Fruit fly (Drosophila melanogaster) whole organism, prepupa: Measurements from ENCODE around the gene Acp63F.

Source experiments
- Blimp-1 ChIP-seq: fragments of 200-800 bp; sonication (Bioruptor generic); optimal IDR thresholded peaks from 3 replicates; lab custom pipeline; 2017; ENCODE audit warnings: missing biosample characterization, missing genetic modification characterization, mild to moderate bottlenecking, moderate library complexity, missing genetic modification reagents
- CG10631 ChIP-seq: fragments of 200-800 bp; sonication (Bioruptor generic); optimal IDR thresholded peaks from 2 replicates; lab custom pipeline; 2016; ENCODE audit warnings: missing biosample characterization, missing genetic modification characterization
- CG10669 ChIP-seq: fragments of 200-800 bp; sonication (Bioruptor generic); optimal IDR thresholded peaks from 3 replicates; lab custom pipeline; 2018; ENCODE audit warnings: missing biosample characterization, mild to moderate bottlenecking, missing genetic modification characterization, moderate library complexity
- CG11762 ChIP-seq: fragments of 200-800 bp; sonication (Bioruptor generic); optimal IDR thresholded peaks from 3 replicates; lab custom pipeline; 2016; ENCODE audit warnings: missing biosample characterization, missing genetic modification characterization; ENCODE audit not compliant: insufficient read depth
- CG11902 ChIP-seq: fragments of 200-800 bp; sonication (Bioruptor generic); optimal IDR thresholded peaks from 3 replicates; lab custom pipeline; 2016; ENCODE audit warnings: missing biosample characterization, missing genetic modification characterization
- CG1621 ChIP-seq: fragments of 200-800 bp; sonication (Bioruptor generic); optimal IDR thresholded peaks from 3 replicates; lab custom pipeline; 2018; ENCODE audit warnings: missing biosample characterization, mild to moderate bottlenecking, missing genetic modification characterization
- CG16779 ChIP-seq: fragments of 200-800 bp; sonication (Bioruptor generic); optimal IDR thresholded peaks from 3 replicates; lab custom pipeline; 2017; ENCODE audit warnings: missing biosample characterization, mild to moderate bottlenecking, missing genetic modification characterization
- CG3032 ChIP-seq: fragments of 200-800 bp; optimal IDR thresholded peaks from 2 replicates; lab custom pipeline; 2019; ENCODE audit warnings: missing biosample characterization, mild to moderate bottlenecking, missing genetic modification characterization, moderate library complexity
- CG31627 ChIP-seq: fragments of 200-800 bp; sonication (Bioruptor generic); optimal IDR thresholded peaks from 3 replicates; lab custom pipeline; 2016; ENCODE audit warnings: missing biosample characterization, missing genetic modification characterization
- CG32006 ChIP-seq: fragments of 200-800 bp; sonication (Bioruptor generic); optimal IDR thresholded peaks from 3 replicates; lab custom pipeline; 2017; ENCODE audit warnings: missing biosample characterization, mild to moderate bottlenecking, missing genetic modification characterization
- CG34406 ChIP-seq: fragments of 200-800 bp; sonication (Bioruptor generic); optimal IDR thresholded peaks from 3 replicates; lab custom pipeline; 2016; ENCODE audit warnings: missing biosample characterization, missing genetic modification characterization
- CG3919 ChIP-seq: fragments of 200-800 bp; sonication (Bioruptor generic); optimal IDR thresholded peaks from 3 replicates; lab custom pipeline; 2016; ENCODE audit warnings: missing biosample characterization, missing genetic modification characterization
- CG4318 ChIP-seq: fragments of 200-800 bp; sonication (Bioruptor generic); optimal IDR thresholded peaks from 3 replicates; lab custom pipeline; 2017; ENCODE audit warnings: missing biosample characterization, mild to moderate bottlenecking, missing genetic modification characterization
- CG6163 ChIP-seq: fragments of 200-800 bp; sonication (Bioruptor generic); IDR thresholded peaks from 3 replicates; pipeline ENCODE4 v1.3.6; 2022; ENCODE audit warnings: missing biosample characterization, missing genetic modification characterization
- CG6276 ChIP-seq: fragments of 200-800 bp; sonication (Bioruptor generic); optimal IDR thresholded peaks from 2 replicates; lab custom pipeline; 2017; ENCODE audit warnings: missing biosample characterization, mild to moderate bottlenecking, missing genetic modification characterization
- CG6854 ChIP-seq: fragments of 200-800 bp; sonication (Bioruptor generic); optimal IDR thresholded peaks from 2 replicates; lab custom pipeline; 2017; ENCODE audit warnings: missing biosample characterization, mild to moderate bottlenecking, missing genetic modification characterization
- CG7368 ChIP-seq: fragments of 200-800 bp; sonication (Bioruptor generic); optimal IDR thresholded peaks from 3 replicates; lab custom pipeline; 2016; ENCODE audit warnings: missing biosample characterization, missing genetic modification characterization
- CG8319 ChIP-seq: fragments of 200-800 bp; sonication (Bioruptor generic); optimal IDR thresholded peaks from 3 replicates; lab custom pipeline; 2016; ENCODE audit warnings: missing biosample characterization, missing genetic modification characterization
- CG8632 ChIP-seq: fragments of 200-800 bp; sonication (Bioruptor generic); optimal IDR thresholded peaks from 3 replicates; lab custom pipeline; 2016; ENCODE audit warnings: missing biosample characterization, missing genetic modification characterization
- Eip75B ChIP-seq: fragments of 200-800 bp; sonication (Bioruptor generic); optimal IDR thresholded peaks from 3 replicates; lab custom pipeline; 2016; ENCODE audit warnings: missing biosample characterization, missing genetic modification characterization
- Eip78C ChIP-seq: fragments of 200-800 bp; sonication (Bioruptor generic); peaks from one replicate; lab custom pipeline; 2016; ENCODE audit warnings: missing biosample characterization, missing genetic modification characterization
- Ets96B ChIP-seq: fragments of 200-800 bp; optimal IDR thresholded peaks from 2 replicates; lab custom pipeline; 2019; ENCODE audit warnings: missing biosample characterization, mild to moderate bottlenecking, missing genetic modification characterization, moderate library complexity
- Hr39 ChIP-seq: fragments of 200-800 bp; sonication (Bioruptor generic); optimal IDR thresholded peaks from 2 replicates; lab custom pipeline; 2016; ENCODE audit warnings: missing biosample characterization, missing genetic modification characterization
- Lpt ChIP-seq: fragments of 200-800 bp; sonication (Bioruptor generic); optimal IDR thresholded peaks from 3 replicates; lab custom pipeline; 2016; ENCODE audit warnings: missing biosample characterization, missing genetic modification characterization
- Met ChIP-seq: fragments of 200-800 bp; sonication (Bioruptor generic); optimal IDR thresholded peaks from 3 replicates; lab custom pipeline; 2016; ENCODE audit warnings: missing biosample characterization, missing genetic modification characterization
- OdsH ChIP-seq: fragments of 200-800 bp; sonication (Bioruptor generic); optimal IDR thresholded peaks from 3 replicates; lab custom pipeline; 2016; ENCODE audit warnings: missing biosample characterization, missing genetic modification characterization
- Smox ChIP-seq: fragments of 200-800 bp; sonication (Bioruptor generic); optimal IDR thresholded peaks from 3 replicates; lab custom pipeline; 2016; ENCODE audit warnings: missing biosample characterization, missing genetic modification characterization
- Sox102F ChIP-seq: fragments of 200-800 bp; sonication (Bioruptor generic); optimal IDR thresholded peaks from 2 replicates; lab custom pipeline; 2016; ENCODE audit warnings: missing biosample characterization, mild to moderate bottlenecking, missing genetic modification characterization
- Sox14 ChIP-seq: fragments of 200-800 bp; sonication (Bioruptor generic); optimal IDR thresholded peaks from 3 replicates; lab custom pipeline; 2016; ENCODE audit warnings: missing biosample characterization, missing genetic modification characterization
- Sox15 ChIP-seq: fragments of 200-800 bp; sonication (Bioruptor generic); optimal IDR thresholded peaks from 3 replicates; lab custom pipeline; 2016; ENCODE audit warnings: missing biosample characterization, missing genetic modification characterization
- achi ChIP-seq: fragments of 200-800 bp; sonication (Bioruptor generic); optimal IDR thresholded peaks from 3 replicates; lab custom pipeline; 2016; ENCODE audit warnings: missing biosample characterization, missing genetic modification characterization
- acj6 ChIP-seq: fragments of 200-800 bp; sonication (Bioruptor generic); optimal IDR thresholded peaks from 3 replicates; lab custom pipeline; 2016; ENCODE audit warnings: missing biosample characterization, missing genetic modification characterization
- cyc ChIP-seq: fragments of 200-800 bp; sonication (Bioruptor generic); optimal IDR thresholded peaks from 3 replicates; lab custom pipeline; 2016; ENCODE audit warnings: missing biosample characterization, missing genetic modification characterization
- dac ChIP-seq: fragments of 200-800 bp; sonication (Bioruptor generic); optimal IDR thresholded peaks from 2 replicates; lab custom pipeline; 2017; ENCODE audit warnings: missing biosample characterization, mild to moderate bottlenecking, missing genetic modification characterization
- dsx ChIP-seq: fragments of 200-800 bp; optimal IDR thresholded peaks from 3 replicates; lab custom pipeline; 2019; ENCODE audit warnings: missing biosample characterization, mild to moderate bottlenecking, missing genetic modification characterization, moderate library complexity; ENCODE audit not compliant: poor library complexity, severe bottlenecking
- eg ChIP-seq: fragments of 200-800 bp; sonication (Bioruptor generic); IDR thresholded peaks from 3 replicates; pipeline ENCODE4 v1.3.6; 2022; ENCODE audit warnings: missing biosample characterization, missing genetic modification characterization
- esn ChIP-seq: fragments of 200-800 bp; sonication (Bioruptor generic); optimal IDR thresholded peaks from 2 replicates; lab custom pipeline; 2016; ENCODE audit warnings: missing biosample characterization, mild to moderate bottlenecking, missing genetic modification characterization, moderate library complexity
- fd59A ChIP-seq: fragments of 200-800 bp; sonication (Bioruptor generic); optimal IDR thresholded peaks from 2 replicates; lab custom pipeline; 2017; ENCODE audit warnings: missing biosample characterization, mild to moderate bottlenecking, missing genetic modification characterization, missing genetic modification reagents
- fd85E ChIP-seq: fragments of 200-800 bp; sonication (Bioruptor generic); optimal IDR thresholded peaks from 3 replicates; lab custom pipeline; 2016; ENCODE audit warnings: missing biosample characterization, missing genetic modification characterization
- fkh ChIP-seq: fragments of 200-800 bp; sonication (Bioruptor generic); optimal IDR thresholded peaks from 3 replicates; lab custom pipeline; 2017; ENCODE audit warnings: missing biosample characterization, mild to moderate bottlenecking, missing genetic modification characterization, moderate library complexity
- lz ChIP-seq: fragments of 200-800 bp; sonication (Bioruptor generic); optimal IDR thresholded peaks from 3 replicates; lab custom pipeline; 2016; ENCODE audit warnings: missing biosample characterization, missing genetic modification characterization
- pdm3 ChIP-seq: fragments of 200-800 bp; sonication (Bioruptor generic); optimal IDR thresholded peaks from 3 replicates; lab custom pipeline; 2016; ENCODE audit warnings: missing biosample characterization, missing genetic modification characterization
- salr ChIP-seq, 2 experiments: fragments of 200-800 bp; sonication (Bioruptor generic); optimal IDR thresholded peaks; 3 replicates each; lab custom pipeline; 2016 to 2018; ENCODE audit warnings: missing biosample characterization in 2 of 2, missing genetic modification characterization in 2 of 2, mild to moderate bottlenecking in 1 of 2
- spab ChIP-seq: fragments of 200-800 bp; sonication (Bioruptor generic); optimal IDR thresholded peaks from 2 replicates; lab custom pipeline; 2017; ENCODE audit warnings: missing biosample characterization, mild to moderate bottlenecking, missing genetic modification characterization, missing genetic modification reagents
- svp ChIP-seq: fragments of 200-800 bp; sonication (Bioruptor generic); peaks from one replicate; lab custom pipeline; 2016; ENCODE audit warnings: missing biosample characterization, missing genetic modification characterization
- vri ChIP-seq: fragments of 200-800 bp; sonication (Bioruptor generic); optimal IDR thresholded peaks from 3 replicates; lab custom pipeline; 2016; ENCODE audit warnings: missing biosample characterization, mild to moderate bottlenecking, missing genetic modification characterization

Acp63F gene

dm6 chr3L:3863462-3863861 lies 47.3 kb upstream of the Acp63F start (continued):
- TF ChIP-seq CG4318 (GFP tag; lab: Kevin White, UChicago) (no peak), cyc (GFP tag; lab: Kevin White, UChicago) (peak; percentile 13), CG31627 (GFP tag; lab: Kevin White, UChicago) (no peak), OdsH (GFP tag; lab: Kevin White, UChicago) (peak; percentile 11), fd85E (no peak), Ets96B (no peak), Eip78C (GFP tag; lab: Kevin White, UChicago) (peak; percentile 72), acj6 (GFP tag; lab: Kevin White, UChicago) (peak; percentile 13), CG32006 (GFP tag; lab: Kevin White, UChicago) (no peak), achi (GFP tag; lab: Kevin White, UChicago) (no peak), esn (GFP tag; lab: Kevin White, UChicago) (peak; percentile 35), CG6163 (GFP tag; lab: Robert Waterston, UW) (peak; percentile 55; the same call in 2 of the 3 replicates), CG16779 (tag; lab: Kevin White, UChicago) (no peak), fkh (no peak), CG11902 (no peak), Sox15 (GFP tag; lab: Kevin White, UChicago) (no peak), fd59A (GFP tag; lab: Kevin White, UChicago) (no peak), CG6854 (GFP tag; lab: Kevin White, UChicago) (no peak), Hr39 (GFP tag; lab: Kevin White, UChicago) (peak; percentile 9), CG1621 (tag; lab: Kevin White, UChicago) (no peak), eg (no peak), dsx (GFP tag; lab: Kevin White, UChicago) (no peak), CG3032 (tag; lab: Kevin White, UChicago) (no peak), dac (GFP tag; lab: Kevin White, UChicago) (no peak), CG3919 (peak; percentile 11), svp (peak; percentile 62)

- TF ChIP-seq vri (GFP tag; lab: Kevin White, UChicago), result no peak
- no peak for TF ChIP-seq dsx (GFP tag; lab: Kevin White, UChicago)
- no peak for TF ChIP-seq CG10669 (GFP tag; lab: Kevin White, UChicago)
- TF ChIP-seq Smox, result no peak
- no peak for TF ChIP-seq eg
- no peak for TF ChIP-seq CG6854 (GFP tag; lab: Kevin White, UChicago)
- peak; percentile 24 for TF ChIP-seq CG31627 (GFP tag; lab: Kevin White, UChicago)
- no peak for TF ChIP-seq CG6276 (GFP tag; lab: Kevin White, UChicago)
- TF ChIP-seq CG11762 (GFP tag; lab: Kevin White, UChicago), result no peak
- TF ChIP-seq fd85E, result no peak
- TF ChIP-seq CG8319 (GFP tag; lab: Kevin White, UChicago), result no peak
- peak; percentile 29 for TF ChIP-seq pdm3 (GFP tag; lab: Kevin White, UChicago)
- no peak for TF ChIP-seq dac (GFP tag; lab: Kevin White, UChicago)
- peak; percentile 38 for TF ChIP-seq acj6 (GFP tag; lab: Kevin White, UChicago)
- TF ChIP-seq CG8632 (GFP tag; lab: Kevin White, UChicago), result no peak
- TF ChIP-seq spab, result no peak
- TF ChIP-seq lz (GFP tag; lab: Kevin White, UChicago), result no peak
- no peak for TF ChIP-seq CG16779 (tag; lab: Kevin White, UChicago)
- TF ChIP-seq fd59A (GFP tag; lab: Kevin White, UChicago), result no peak
- no peak for TF ChIP-seq Eip75B
- TF ChIP-seq Met, result peak; percentile 41
- peak; percentile 12 for TF ChIP-seq Ets96B
- TF ChIP-seq salr (GFP tag; optimal IDR thresholded peaks at IDR 0.05; lab: Kevin White, UChicago), result peak in 1 of 2 experiments; percentile 5
- TF ChIP-seq Hr39 (GFP tag; lab: Kevin White, UChicago), result peak; percentile 14
- no peak for TF ChIP-seq CG7368 (GFP tag; lab: Kevin White, UChicago)
- peak; percentile 41 for TF ChIP-seq CG3919
- TF ChIP-seq CG10631 (GFP tag; lab: Kevin White, UChicago), result no peak
- TF ChIP-seq Blimp-1, result no peak
- TF ChIP-seq Sox14 (GFP tag; lab: Kevin White, UChicago), result peak; percentile 32
- peak; percentile 31 for TF ChIP-seq CG32006 (GFP tag; lab: Kevin White, UChicago)
- TF ChIP-seq CG34406 (GFP tag; lab: Kevin White, UChicago), result peak; percentile 16
- peak; percentile 11 for TF ChIP-seq cyc (GFP tag; lab: Kevin White, UChicago)
- TF ChIP-seq Lpt (GFP tag; lab: Kevin White, UChicago), result peak; percentile 13
- TF ChIP-seq Sox102F (GFP tag; lab: Kevin White, UChicago), result no peak
Observed at dm6 chr3L:3862504-3863380, 46.6 kb upstream of the Acp63F start.
